Worm (Caenorhabditis elegans): ENCODE measurements around the gene K07H8.8.

The K07H8.8 gene

DNA sequence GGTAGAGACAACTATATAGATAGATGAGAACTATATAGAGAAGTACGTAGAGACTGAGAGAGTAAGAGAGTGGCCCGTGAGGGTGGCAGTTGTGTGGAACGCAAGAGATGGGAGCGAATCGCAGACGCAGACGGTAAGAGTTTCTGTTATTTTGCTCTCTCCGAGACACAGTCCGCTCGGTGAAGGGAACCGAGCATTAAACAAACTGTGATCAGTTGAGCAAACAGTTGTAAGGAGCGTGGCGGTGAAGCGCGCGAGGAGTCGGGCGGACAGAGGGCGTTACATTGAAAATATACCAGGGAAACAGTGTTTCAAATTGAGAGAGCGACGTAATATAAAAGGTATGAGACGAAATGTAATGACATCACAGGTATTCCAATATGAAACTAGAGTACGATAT lies 38.7 kb downstream of the K07H8.8 start:
- no peak for TF ChIP-seq F22D6.2 (tag; optimal IDR thresholded peaks at IDR 0.05)
- TF ChIP-seq nfya-1 (tag; optimal IDR thresholded peaks at IDR 0.05; ENCODE audit: borderline replicate concordance, insufficient read depth): no peak
- no peak for TF ChIP-seq pbrm-1 (GFP tag; IDR thresholded peaks at IDR 0.05)
- TF ChIP-seq lin-40 (tag; optimal IDR thresholded peaks at IDR 0.05): peak; percentile 40
- no peak for TF ChIP-seq efl-1 (GFP tag; optimal IDR thresholded peaks at IDR 0.05)
- TF ChIP-seq B0336.3 (GFP tag; IDR thresholded peaks at IDR 0.05): peak; percentile 66
- TF ChIP-seq ztf-18 (tag; optimal IDR thresholded peaks at IDR 0.05): peak; percentile 1
- TF ChIP-seq ceh-79 (tag; optimal IDR thresholded peaks at IDR 0.05): no peak
- no peak for TF ChIP-seq lag-1 (GFP tag; IDR thresholded peaks at IDR 0.05)
- peak; percentile 96 for TF ChIP-seq nhr-80 (tag; optimal IDR thresholded peaks at IDR 0.05)
- peak in 1 of 2 experiments; percentile 14 for TF ChIP-seq let-607 (tag; optimal IDR thresholded peaks at IDR 0.05)
- no peak for TF ChIP-seq F49E8.2 (tag; optimal IDR thresholded peaks at IDR 0.05; ENCODE audit: insufficient read depth)
- no peak for TF ChIP-seq cebp-2 (GFP tag; IDR thresholded peaks at IDR 0.05)
- TF ChIP-seq zfh-2 (GFP tag; conservative IDR thresholded peaks at IDR 0.05): peak; percentile 82
- peak; percentile 60 for TF ChIP-seq dox-1 (GFP tag; IDR thresholded peaks at IDR 0.05)
- no peak for TF ChIP-seq mxl-1 (tag; optimal IDR thresholded peaks at IDR 0.05)
- TF ChIP-seq snpc-1.3 (tag; optimal IDR thresholded peaks at IDR 0.05; ENCODE audit: insufficient read depth): no peak
- peak; percentile 33 for TF ChIP-seq repo-1 (tag; optimal IDR thresholded peaks at IDR 0.05)
- peak; percentile 50 for TF ChIP-seq ets-4 (GFP tag; optimal IDR thresholded peaks at IDR 0.05)
- peak; percentile 17 for TF ChIP-seq lin-54 (GFP tag; optimal IDR thresholded peaks at IDR 0.05)
- no peak for TF ChIP-seq nhr-179 (tag; optimal IDR thresholded peaks at IDR 0.05)
- TF ChIP-seq lin-35 (GFP tag; optimal IDR thresholded peaks at IDR 0.05): no peak
- TF ChIP-seq bed-2 (GFP tag; IDR thresholded peaks at IDR 0.05): no peak
- TF ChIP-seq nhr-27 (tag; optimal IDR thresholded peaks at IDR 0.05): no peak
- no peak for TF ChIP-seq unc-62 (GFP tag; optimal IDR thresholded peaks at IDR 0.05)
- peak; percentile 45 for TF ChIP-seq attf-5 (GFP tag; optimal IDR thresholded peaks at IDR 0.05)
- TF ChIP-seq dpff-1 (tag; optimal IDR thresholded peaks at IDR 0.05): no peak
- no peak for TF ChIP-seq Y67H2A.10 (GFP tag; conservative IDR thresholded peaks at IDR 0.05)
- TF ChIP-seq ztf-22 (GFP tag; optimal IDR thresholded peaks at IDR 0.05): peak; percentile 30
- no peak for TF ChIP-seq sdz-38 (tag; optimal IDR thresholded peaks at IDR 0.05)
- no peak for TF ChIP-seq sptf-2 (GFP tag; optimal IDR thresholded peaks at IDR 0.05)
- no peak for TF ChIP-seq Y95B8A.8 (GFP tag; IDR thresholded peaks at IDR 0.05)
- TF ChIP-seq Y53F4B.3 (GFP tag; IDR thresholded peaks at IDR 0.05): no peak
- TF ChIP-seq ZK185.1 (tag; optimal IDR thresholded peaks at IDR 0.05; ENCODE audit: poor library complexity, severe bottlenecking): no peak
- TF ChIP-seq tbp1 (GFP tag; optimal IDR thresholded peaks at IDR 0.05): peak; percentile 9
- no peak for TF ChIP-seq C06A6.2 (GFP tag; conservative IDR thresholded peaks at IDR 0.05)
- TF ChIP-seq ztf-6 (GFP tag; IDR thresholded peaks at IDR 0.05): no peak
- no peak for TF ChIP-seq hlh-12 (tag; optimal IDR thresholded peaks at IDR 0.05)
- no peak for TF ChIP-seq mel-28 (tag; optimal IDR thresholded peaks at IDR 0.05; ENCODE audit: borderline replicate concordance)
- TF ChIP-seq K11D2.4 (GFP tag; IDR thresholded peaks at IDR 0.05): no peak
- no peak for TF ChIP-seq F33H1.4 (GFP tag; IDR thresholded peaks at IDR 0.05)
- TF ChIP-seq T07F8.4 (tag; optimal IDR thresholded peaks at IDR 0.05): no peak
- no peak for TF ChIP-seq fkh-3 (tag; optimal IDR thresholded peaks at IDR 0.05)
- TF ChIP-seq cebp-1 (GFP tag; IDR thresholded peaks at IDR 0.05): no peak
- peak; percentile 61 for TF ChIP-seq cebp-1 (tag; optimal IDR thresholded peaks at IDR 0.05)
- no peak for TF ChIP-seq athp-1 (tag; optimal IDR thresholded peaks at IDR 0.05)
- peak; percentile 83 for TF ChIP-seq atf-7 (tag; optimal IDR thresholded peaks at IDR 0.05)
- no peak for TF ChIP-seq snpc-4 (GFP tag; optimal IDR thresholded peaks at IDR 0.05)
- peak in 2 of 4 experiments; percentile 53 for TF ChIP-seq snpc-4 (tag; optimal IDR thresholded peaks at IDR 0.05)
